Worm (Caenorhabditis elegans): Measurements from ENCODE around the gene ttr-33.

DNA sequence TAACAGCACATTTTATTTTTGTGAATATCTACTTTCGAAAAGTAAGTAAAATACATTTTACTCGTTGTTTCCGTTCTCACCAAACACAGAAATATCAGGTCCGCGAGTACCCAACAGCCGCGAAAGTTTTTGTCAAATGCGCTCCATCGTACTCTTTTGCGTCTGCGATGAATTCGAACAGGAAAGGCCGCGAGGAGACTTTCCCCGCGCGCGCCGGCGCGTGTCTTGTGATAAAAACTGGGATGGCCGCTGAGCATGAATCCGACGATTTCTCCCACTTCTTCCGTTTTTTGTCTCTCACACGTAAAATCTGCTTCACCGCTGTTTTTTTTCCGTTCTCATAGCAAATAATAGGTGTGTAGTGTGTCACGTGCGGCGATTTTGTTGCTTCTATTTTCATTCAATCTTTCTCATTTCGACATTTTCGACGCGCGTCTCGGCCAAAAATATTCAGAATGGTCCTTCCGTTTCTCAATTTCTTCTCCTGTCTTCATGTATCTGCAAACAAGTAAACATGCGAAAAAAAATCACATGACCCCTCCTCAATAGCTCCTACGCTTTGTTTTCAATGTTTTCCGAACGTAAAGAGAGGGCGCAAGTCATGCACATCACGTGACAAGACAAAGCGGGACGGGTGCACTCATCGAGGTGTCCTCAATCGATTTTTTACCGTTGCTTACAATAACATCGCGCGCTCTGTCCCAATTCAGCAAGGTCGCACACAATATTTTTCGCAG, 33.5 kb downstream of the ttr-33 start, which contains the start of gene uvs-1:
- no peak for TF ChIP-seq nhr-11 (tag; optimal IDR thresholded peaks at IDR 0.05)
- no peak for TF ChIP-seq R02D3.7 (tag; optimal IDR thresholded peaks at IDR 0.05)
- no peak for TF ChIP-seq mab-5 (tag; optimal IDR thresholded peaks at IDR 0.05)
- peak; percentile 45 for TF ChIP-seq fos-1 (tag; optimal IDR thresholded peaks at IDR 0.05)
- no peak for TF ChIP-seq dmd-4 (tag; optimal IDR thresholded peaks at IDR 0.05)
- no peak for TF ChIP-seq aly-2 (tag; optimal IDR thresholded peaks at IDR 0.05)
- no peak for TF ChIP-seq lin-13 (GFP tag; optimal IDR thresholded peaks at IDR 0.05)

All from whole organism, L2 larva.